Worm (Caenorhabditis elegans) whole organism, late embryonic: Measurements from ENCODE around the gene K10D11.5.

Experiments used
- F13H6.1 ChIP-seq: sonication (generic microtip); optimal IDR thresholded peaks from 2 replicates; lab custom pipeline; 2016; ENCODE audit warnings: missing genetic modification characterization, missing compliant biosample characterization
- ceh-45 ChIP-seq: fragments of 200-800 bp; sonication (Bioruptor generic); IDR thresholded peaks from 2 replicates; pipeline ENCODE4 v1.3.6; 2022; ENCODE audit warnings: missing genetic modification reagents, missing genetic modification characterization, missing compliant biosample characterization
- che-1 ChIP-seq: sonication (generic microtip); optimal IDR thresholded peaks from 2 replicates; lab custom pipeline; 2016; ENCODE audit warnings: mild to moderate bottlenecking, missing genetic modification characterization, missing compliant biosample characterization
- gmeb-2 ChIP-seq: sonication (generic microtip); optimal IDR thresholded peaks from 2 replicates; lab custom pipeline; 2016; ENCODE audit warnings: missing genetic modification characterization, inconsistent platforms, missing compliant biosample characterization
- npax-4 ChIP-seq: sonication (generic microtip); optimal IDR thresholded peaks from 2 replicates; lab custom pipeline; 2016; ENCODE audit warnings: missing genetic modification characterization, missing compliant biosample characterization
- tbx-2 ChIP-seq: sonication (generic microtip); optimal IDR thresholded peaks from 2 replicates; lab custom pipeline; 2016; ENCODE audit warnings: missing genetic modification characterization, missing compliant biosample characterization

ce11 chrIV:12990638-12991037 lies 1.0 kb downstream of the K10D11.5 start:
- TF ChIP-seq tbx-2 (tag; lab: Kevin White, UChicago) (no peak), npax-4 (tag; lab: Kevin White, UChicago) (no peak), ceh-45 (GFP tag; lab: Robert Waterston, UW) (no peak), gmeb-2 (no peak), che-1 (tag; lab: Kevin White, UChicago) (no peak), F13H6.1 (no peak)
